Fruit fly (Drosophila melanogaster) whole organism, prepupa: Measurements from ENCODE around the gene CG45544.

Experiments
- Blimp-1 ChIP-seq: fragments of 200-800 bp; sonication (Bioruptor generic); optimal IDR thresholded peaks from 3 replicates; lab custom pipeline; 2017; ENCODE audit warnings: missing biosample characterization, missing genetic modification characterization, mild to moderate bottlenecking, moderate library complexity, missing genetic modification reagents
- CG10631 ChIP-seq: fragments of 200-800 bp; sonication (Bioruptor generic); optimal IDR thresholded peaks from 2 replicates; lab custom pipeline; 2016; ENCODE audit warnings: missing biosample characterization, missing genetic modification characterization
- CG10669 ChIP-seq: fragments of 200-800 bp; sonication (Bioruptor generic); optimal IDR thresholded peaks from 3 replicates; lab custom pipeline; 2018; ENCODE audit warnings: missing biosample characterization, mild to moderate bottlenecking, missing genetic modification characterization, moderate library complexity
- CG11294 ChIP-seq: fragments of 200-800 bp; sonication (Bioruptor generic); IDR thresholded peaks from 2 replicates; pipeline ENCODE4 v1.3.6; 2022; ENCODE audit warnings: missing biosample characterization, missing genetic modification characterization
- CG11762 ChIP-seq: fragments of 200-800 bp; sonication (Bioruptor generic); optimal IDR thresholded peaks from 3 replicates; lab custom pipeline; 2016; ENCODE audit warnings: missing biosample characterization, missing genetic modification characterization; ENCODE audit not compliant: insufficient read depth
- CG11902 ChIP-seq: fragments of 200-800 bp; sonication (Bioruptor generic); optimal IDR thresholded peaks from 3 replicates; lab custom pipeline; 2016; ENCODE audit warnings: missing biosample characterization, missing genetic modification characterization
- CG15336 ChIP-seq: fragments of 200-800 bp; sonication (Bioruptor generic); IDR thresholded peaks from 2 replicates; pipeline ENCODE4 v1.3.6; 2022; ENCODE audit warnings: missing biosample characterization, missing genetic modification characterization
- CG1621 ChIP-seq: fragments of 200-800 bp; sonication (Bioruptor generic); optimal IDR thresholded peaks from 3 replicates; lab custom pipeline; 2018; ENCODE audit warnings: missing biosample characterization, mild to moderate bottlenecking, missing genetic modification characterization
- CG3032 ChIP-seq: fragments of 200-800 bp; optimal IDR thresholded peaks from 2 replicates; lab custom pipeline; 2019; ENCODE audit warnings: missing biosample characterization, mild to moderate bottlenecking, missing genetic modification characterization, moderate library complexity
- CG32006 ChIP-seq: fragments of 200-800 bp; sonication (Bioruptor generic); optimal IDR thresholded peaks from 3 replicates; lab custom pipeline; 2017; ENCODE audit warnings: missing biosample characterization, mild to moderate bottlenecking, missing genetic modification characterization
- CG6163 ChIP-seq: fragments of 200-800 bp; sonication (Bioruptor generic); IDR thresholded peaks from 3 replicates; pipeline ENCODE4 v1.3.6; 2022; ENCODE audit warnings: missing biosample characterization, missing genetic modification characterization
- CG6276 ChIP-seq: fragments of 200-800 bp; sonication (Bioruptor generic); optimal IDR thresholded peaks from 2 replicates; lab custom pipeline; 2017; ENCODE audit warnings: missing biosample characterization, mild to moderate bottlenecking, missing genetic modification characterization
- CG6808 ChIP-seq: fragments of 200-800 bp; sonication (Bioruptor generic); optimal IDR thresholded peaks from 3 replicates; lab custom pipeline; 2017; ENCODE audit warnings: missing biosample characterization, missing genetic modification characterization, mild to moderate bottlenecking, moderate library complexity, missing genetic modification reagents
- CG6854 ChIP-seq: fragments of 200-800 bp; sonication (Bioruptor generic); optimal IDR thresholded peaks from 2 replicates; lab custom pipeline; 2017; ENCODE audit warnings: missing biosample characterization, mild to moderate bottlenecking, missing genetic modification characterization
- CG7368 ChIP-seq: fragments of 200-800 bp; sonication (Bioruptor generic); optimal IDR thresholded peaks from 3 replicates; lab custom pipeline; 2016; ENCODE audit warnings: missing biosample characterization, missing genetic modification characterization
- CG8119 ChIP-seq: fragments of 200-800 bp; sonication (Bioruptor generic); IDR thresholded peaks from 3 replicates; pipeline ENCODE4 v1.3.6; 2022; ENCODE audit warnings: missing biosample characterization, missing genetic modification characterization
- CG8632 ChIP-seq: fragments of 200-800 bp; sonication (Bioruptor generic); optimal IDR thresholded peaks from 3 replicates; lab custom pipeline; 2016; ENCODE audit warnings: missing biosample characterization, missing genetic modification characterization
- CG9139 ChIP-seq: fragments of 200-800 bp; sonication (Bioruptor generic); optimal IDR thresholded peaks from 3 replicates; lab custom pipeline; 2017; ENCODE audit warnings: missing biosample characterization, mild to moderate bottlenecking, missing genetic modification characterization
- Eip75B ChIP-seq: fragments of 200-800 bp; sonication (Bioruptor generic); optimal IDR thresholded peaks from 3 replicates; lab custom pipeline; 2016; ENCODE audit warnings: missing biosample characterization, missing genetic modification characterization
- Eip93F ChIP-seq: fragments of 200-800 bp; sonication (Bioruptor generic); optimal IDR thresholded peaks from 2 replicates; lab custom pipeline; 2016; ENCODE audit warnings: missing biosample characterization, mild to moderate bottlenecking, missing genetic modification characterization
- Ets21C ChIP-seq: fragments of 200-800 bp; sonication (Bioruptor generic); optimal IDR thresholded peaks from 3 replicates; lab custom pipeline; 2016; ENCODE audit warnings: missing biosample characterization, missing genetic modification characterization
- Ets96B ChIP-seq: fragments of 200-800 bp; optimal IDR thresholded peaks from 2 replicates; lab custom pipeline; 2019; ENCODE audit warnings: missing biosample characterization, mild to moderate bottlenecking, missing genetic modification characterization, moderate library complexity
- Gug ChIP-seq: fragments of 200-800 bp; sonication (Bioruptor generic); IDR thresholded peaks from 2 replicates; pipeline ENCODE4 v1.3.6; 2022; ENCODE audit warnings: missing biosample characterization, missing genetic modification characterization
- Hr38 ChIP-seq: sonication (Bioruptor generic); optimal IDR thresholded peaks from 2 replicates; lab custom pipeline; 2016; ENCODE audit warnings: missing biosample characterization, missing genetic modification characterization
- Hr4 ChIP-seq: fragments of 200-800 bp; sonication (Bioruptor generic); optimal IDR thresholded peaks from 3 replicates; lab custom pipeline; 2016; ENCODE audit warnings: missing biosample characterization, missing genetic modification characterization
- Lpt ChIP-seq: fragments of 200-800 bp; sonication (Bioruptor generic); optimal IDR thresholded peaks from 3 replicates; lab custom pipeline; 2016; ENCODE audit warnings: missing biosample characterization, missing genetic modification characterization
- Met ChIP-seq: fragments of 200-800 bp; sonication (Bioruptor generic); optimal IDR thresholded peaks from 3 replicates; lab custom pipeline; 2016; ENCODE audit warnings: missing biosample characterization, missing genetic modification characterization
- OdsH ChIP-seq: fragments of 200-800 bp; sonication (Bioruptor generic); optimal IDR thresholded peaks from 3 replicates; lab custom pipeline; 2016; ENCODE audit warnings: missing biosample characterization, missing genetic modification characterization
- Sox102F ChIP-seq: fragments of 200-800 bp; sonication (Bioruptor generic); optimal IDR thresholded peaks from 2 replicates; lab custom pipeline; 2016; ENCODE audit warnings: missing biosample characterization, mild to moderate bottlenecking, missing genetic modification characterization
- Sox14 ChIP-seq: fragments of 200-800 bp; sonication (Bioruptor generic); optimal IDR thresholded peaks from 3 replicates; lab custom pipeline; 2016; ENCODE audit warnings: missing biosample characterization, missing genetic modification characterization
- Sox15 ChIP-seq: fragments of 200-800 bp; sonication (Bioruptor generic); optimal IDR thresholded peaks from 3 replicates; lab custom pipeline; 2016; ENCODE audit warnings: missing biosample characterization, missing genetic modification characterization
- achi ChIP-seq: fragments of 200-800 bp; sonication (Bioruptor generic); optimal IDR thresholded peaks from 3 replicates; lab custom pipeline; 2016; ENCODE audit warnings: missing biosample characterization, missing genetic modification characterization
- acj6 ChIP-seq: fragments of 200-800 bp; sonication (Bioruptor generic); optimal IDR thresholded peaks from 3 replicates; lab custom pipeline; 2016; ENCODE audit warnings: missing biosample characterization, missing genetic modification characterization
- cyc ChIP-seq: fragments of 200-800 bp; sonication (Bioruptor generic); optimal IDR thresholded peaks from 3 replicates; lab custom pipeline; 2016; ENCODE audit warnings: missing biosample characterization, missing genetic modification characterization
- dsx ChIP-seq: fragments of 200-800 bp; optimal IDR thresholded peaks from 3 replicates; lab custom pipeline; 2019; ENCODE audit warnings: missing biosample characterization, mild to moderate bottlenecking, missing genetic modification characterization, moderate library complexity; ENCODE audit not compliant: poor library complexity, severe bottlenecking
- eg ChIP-seq: fragments of 200-800 bp; sonication (Bioruptor generic); IDR thresholded peaks from 3 replicates; pipeline ENCODE4 v1.3.6; 2022; ENCODE audit warnings: missing biosample characterization, missing genetic modification characterization
- esn ChIP-seq: fragments of 200-800 bp; sonication (Bioruptor generic); optimal IDR thresholded peaks from 2 replicates; lab custom pipeline; 2016; ENCODE audit warnings: missing biosample characterization, mild to moderate bottlenecking, missing genetic modification characterization, moderate library complexity
- fd85E ChIP-seq: fragments of 200-800 bp; sonication (Bioruptor generic); optimal IDR thresholded peaks from 3 replicates; lab custom pipeline; 2016; ENCODE audit warnings: missing biosample characterization, missing genetic modification characterization
- fkh ChIP-seq: fragments of 200-800 bp; sonication (Bioruptor generic); optimal IDR thresholded peaks from 3 replicates; lab custom pipeline; 2017; ENCODE audit warnings: missing biosample characterization, mild to moderate bottlenecking, missing genetic modification characterization, moderate library complexity
- lz ChIP-seq: fragments of 200-800 bp; sonication (Bioruptor generic); optimal IDR thresholded peaks from 3 replicates; lab custom pipeline; 2016; ENCODE audit warnings: missing biosample characterization, missing genetic modification characterization
- net ChIP-seq: fragments of 200-800 bp; sonication (Bioruptor generic); optimal IDR thresholded peaks from 3 replicates; lab custom pipeline; 2016; ENCODE audit warnings: missing biosample characterization, missing genetic modification characterization
- salr ChIP-seq, 2 experiments: fragments of 200-800 bp; sonication (Bioruptor generic); optimal IDR thresholded peaks; 3 replicates each; lab custom pipeline; 2016 to 2018; ENCODE audit warnings: missing biosample characterization in 2 of 2, missing genetic modification characterization in 2 of 2, mild to moderate bottlenecking in 1 of 2
- ss ChIP-seq, 2 experiments: fragments of 200-800 bp; sonication (Bioruptor generic); optimal IDR thresholded peaks; 2 replicates in 1 of 2; 3 replicates in 1 of 2; lab custom pipeline; 2017 to 2018; ENCODE audit warnings: mild to moderate bottlenecking in 2 of 2, missing biosample characterization in 2 of 2, missing genetic modification characterization in 2 of 2, moderate library complexity in 1 of 2
- topi ChIP-seq: fragments of 200-800 bp; sonication (Bioruptor generic); optimal IDR thresholded peaks from 3 replicates; lab custom pipeline; 2016; ENCODE audit warnings: missing biosample characterization, missing genetic modification characterization
- vri ChIP-seq: fragments of 200-800 bp; sonication (Bioruptor generic); optimal IDR thresholded peaks from 3 replicates; lab custom pipeline; 2016; ENCODE audit warnings: missing biosample characterization, mild to moderate bottlenecking, missing genetic modification characterization

Gene CG45544

dm6 chr3R:29207996-29208395 is 48.3 kb upstream of the CG45544 start (continued):
- TF ChIP-seq CG8119 (GFP tag; lab: Robert Waterston, UW) = peak; percentile 95
- peak; percentile 93 for TF ChIP-seq CG6163 (GFP tag; lab: Robert Waterston, UW)
- TF ChIP-seq Eip75B (GFP tag; lab: Kevin White, UChicago) = peak; percentile 81
- no peak for TF ChIP-seq Sox15
- TF ChIP-seq Met = peak; percentile 77
- peak; percentile 96 for TF ChIP-seq eg (GFP tag; lab: Robert Waterston, UW)
- peak; percentile 80 for TF ChIP-seq CG3032 (tag; lab: Kevin White, UChicago)
- TF ChIP-seq Ets21C = no peak
- TF ChIP-seq CG7368 = peak; percentile 55
- peak; percentile 59 for TF ChIP-seq Sox102F (GFP tag; lab: Kevin White, UChicago)
- peak; percentile 59 for TF ChIP-seq CG9139 (GFP tag; lab: Kevin White, UChicago)
- peak; percentile 78 for TF ChIP-seq CG1621 (tag; lab: Kevin White, UChicago)
- TF ChIP-seq CG6854 (GFP tag; lab: Kevin White, UChicago) = no peak
- TF ChIP-seq Hr4 (GFP tag; lab: Kevin White, UChicago) = peak; percentile 95
- TF ChIP-seq cyc (GFP tag; lab: Kevin White, UChicago) = peak; percentile 25
- TF ChIP-seq CG32006 (GFP tag; lab: Kevin White, UChicago) = peak; percentile 95
- TF ChIP-seq achi (GFP tag; lab: Kevin White, UChicago) = peak; percentile 84

DNA sequence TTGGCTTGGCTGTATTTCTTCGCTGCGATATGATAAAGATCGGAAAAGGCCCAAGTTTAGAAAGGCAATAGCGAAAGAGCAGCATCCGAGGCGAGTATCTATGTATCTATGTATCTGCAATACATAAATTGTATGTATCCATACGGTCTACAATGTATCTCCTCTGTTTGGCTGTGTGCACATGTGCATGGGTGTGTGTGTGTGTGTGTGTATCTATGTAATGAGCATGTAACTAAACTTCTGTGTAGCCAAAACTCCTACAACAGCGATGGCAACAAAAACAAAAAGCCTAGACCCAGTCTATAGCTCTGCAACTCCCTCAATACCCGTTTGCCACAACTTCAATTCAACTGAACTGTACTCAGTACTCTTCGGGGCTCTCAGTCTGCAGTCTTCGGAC is 46.2 kb upstream of the CG45544 start:
- peak; percentile 95 for TF ChIP-seq dsx (GFP tag; lab: Kevin White, UChicago)
- TF ChIP-seq CG11902 (GFP tag; lab: Kevin White, UChicago) = no peak

DNA sequence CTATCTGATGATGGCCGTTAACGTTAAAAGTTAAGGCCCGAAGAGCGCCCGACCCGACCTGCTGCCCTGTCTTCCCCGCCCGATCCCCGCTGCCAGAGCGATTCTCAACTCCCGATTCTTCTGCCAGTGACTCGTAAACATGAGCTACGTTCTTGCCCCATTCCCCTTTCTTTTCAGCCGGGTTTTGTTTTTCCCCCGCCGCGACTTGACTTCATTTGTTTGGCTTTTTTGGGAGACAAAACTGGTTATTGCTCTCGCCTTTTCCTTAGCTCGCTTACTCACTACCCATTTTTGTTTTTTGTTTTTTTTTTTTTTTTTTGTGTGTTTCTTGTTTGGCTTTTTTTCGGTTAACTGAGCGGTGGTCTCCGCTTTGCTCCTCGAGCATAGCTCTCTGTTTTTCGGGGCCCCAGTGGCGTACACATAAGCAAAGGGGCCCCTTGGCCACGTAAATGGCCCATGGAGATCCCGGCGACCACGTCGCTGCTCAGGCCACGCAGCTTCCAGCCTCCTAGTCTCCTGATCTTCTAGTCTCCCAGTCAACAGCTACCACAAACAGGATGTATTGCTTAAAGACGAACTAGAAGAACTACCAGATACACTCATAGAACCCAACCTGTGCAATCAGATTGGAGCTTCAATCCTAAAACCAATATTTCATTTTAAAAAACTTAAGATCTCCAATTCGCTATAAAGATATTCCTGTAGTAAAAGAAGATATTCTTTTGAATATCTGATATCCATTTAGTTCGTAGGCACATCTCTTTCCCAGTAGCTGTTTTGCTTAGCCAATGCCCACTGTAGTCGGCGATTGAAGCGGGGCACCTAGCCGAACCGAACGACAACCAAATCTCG is 45.5 kb upstream of the CG45544 start:
- TF ChIP-seq Ets21C = no peak
- no peak for TF ChIP-seq fd85E (GFP tag; lab: Kevin White, UChicago)
- TF ChIP-seq Sox102F (GFP tag; lab: Kevin White, UChicago) = peak; percentile 69
- TF ChIP-seq Lpt (GFP tag; lab: Kevin White, UChicago) = peak; percentile 71
- TF ChIP-seq dsx (GFP tag; lab: Kevin White, UChicago) = peak; percentile 72
- peak; percentile 67 for TF ChIP-seq Ets96B (tag; lab: Kevin White, UChicago)
- peak; percentile 91 for TF ChIP-seq Hr4 (GFP tag; lab: Kevin White, UChicago)
- peak; percentile 67 for TF ChIP-seq acj6 (GFP tag; lab: Kevin White, UChicago)
- peak; percentile 87 for TF ChIP-seq CG6276
- peak; percentile 43 for TF ChIP-seq topi (GFP tag; lab: Kevin White, UChicago)
- TF ChIP-seq CG10669 (GFP tag; lab: Kevin White, UChicago) = peak; percentile 62
- peak; percentile 78 for TF ChIP-seq CG10631 (GFP tag; lab: Kevin White, UChicago)
- peak; percentile 43 to 63 for TF ChIP-seq salr (GFP tag; optimal IDR thresholded peaks at IDR 0.05; lab: Kevin White, UChicago)
- no peak for TF ChIP-seq Eip93F (GFP tag; lab: Kevin White, UChicago)
- peak; percentile 82 to 83 for TF ChIP-seq ss (GFP tag; optimal IDR thresholded peaks at IDR 0.05; lab: Kevin White, UChicago)
- TF ChIP-seq CG6808 = peak; percentile 75
- TF ChIP-seq esn = peak; percentile 39
- TF ChIP-seq CG8632 (GFP tag; lab: Kevin White, UChicago) = peak; percentile 47
- peak; percentile 33 for TF ChIP-seq Blimp-1 (GFP tag; lab: Kevin White, UChicago)
- TF ChIP-seq fkh (GFP tag; lab: Kevin White, UChicago) = peak; percentile 15
- TF ChIP-seq Eip75B (GFP tag; lab: Kevin White, UChicago) = peak; percentile 65
- TF ChIP-seq Gug = peak; percentile 61
- TF ChIP-seq lz (GFP tag; lab: Kevin White, UChicago) = peak; percentile 32
- TF ChIP-seq Sox14 (GFP tag; lab: Kevin White, UChicago) = peak; percentile 56
- peak; percentile 56 for TF ChIP-seq vri (GFP tag; lab: Kevin White, UChicago)
- peak; percentile 85 for TF ChIP-seq CG15336 (GFP tag; lab: Robert Waterston, UW)
- TF ChIP-seq net = peak; percentile 74
- peak; percentile 14 for TF ChIP-seq Hr38
- peak; percentile 71; the same call in 1 of the 2 replicates for TF ChIP-seq CG11294 (GFP tag; lab: Robert Waterston, UW)
- no peak for TF ChIP-seq CG11762 (GFP tag; lab: Kevin White, UChicago)
- TF ChIP-seq CG7368 = peak; percentile 19
- peak; percentile 75 for TF ChIP-seq OdsH (GFP tag; lab: Kevin White, UChicago)
